Worm (Caenorhabditis elegans): ENCODE results near the gene F16G10.10.
A peak's percentile ranks its signal among the peaks of the same experiment; 100 is the strongest.

The F16G10.10 gene

ce11 chrII:2346672-2347071 is 44.1 kb downstream of the F16G10.10 start, which contains the start of gene F43C11.4:
TSS of gene F43C11.4 (plus strand) at chrII:2346972.
- no peak for TF ChIP-seq ceh-39 (tag; optimal IDR thresholded peaks at IDR 0.05)
- no peak for TF ChIP-seq hlh-1 (tag; optimal IDR thresholded peaks at IDR 0.05)
- TF ChIP-seq pha-4 (tag; optimal IDR thresholded peaks at IDR 0.05), result no peak
- TF ChIP-seq zip-8 (tag; optimal IDR thresholded peaks at IDR 0.05), result no peak
- TF ChIP-seq elt-1 (tag; optimal IDR thresholded peaks at IDR 0.05; ENCODE audit: borderline replicate concordance, insufficient read depth), result no peak
- TF ChIP-seq sem-2 (GFP tag; optimal IDR thresholded peaks at IDR 0.05), result no peak
- no peak for TF ChIP-seq ceh-83 (GFP tag; optimal IDR thresholded peaks at IDR 0.05)
- TF ChIP-seq ces-1 (GFP tag; optimal IDR thresholded peaks at IDR 0.05), result no peak
- no peak for TF ChIP-seq nhr-76 (tag; optimal IDR thresholded peaks at IDR 0.05)
- no peak for TF ChIP-seq unc-39 (tag; optimal IDR thresholded peaks at IDR 0.05)
- TF ChIP-seq nhr-2 (tag; optimal IDR thresholded peaks at IDR 0.05), result no peak
- TF ChIP-seq nhr-237 (tag; optimal IDR thresholded peaks at IDR 0.05), result no peak
- no peak for TF ChIP-seq mls-2 (tag; optimal IDR thresholded peaks at IDR 0.05)
- TF ChIP-seq nhr-28 (tag; optimal IDR thresholded peaks at IDR 0.05), result no peak
- TF ChIP-seq mab-5 (tag; optimal IDR thresholded peaks at IDR 0.05), result no peak
- TF ChIP-seq ham-2 (GFP tag; optimal IDR thresholded peaks at IDR 0.05), result no peak
- no peak for TF ChIP-seq ceh-43 (GFP tag; optimal IDR thresholded peaks at IDR 0.05)
- TF ChIP-seq bed-3 (GFP tag; optimal IDR thresholded peaks at IDR 0.05), result no peak
- TF ChIP-seq mep-1 (tag; optimal IDR thresholded peaks at IDR 0.05), result no peak

DNA sequence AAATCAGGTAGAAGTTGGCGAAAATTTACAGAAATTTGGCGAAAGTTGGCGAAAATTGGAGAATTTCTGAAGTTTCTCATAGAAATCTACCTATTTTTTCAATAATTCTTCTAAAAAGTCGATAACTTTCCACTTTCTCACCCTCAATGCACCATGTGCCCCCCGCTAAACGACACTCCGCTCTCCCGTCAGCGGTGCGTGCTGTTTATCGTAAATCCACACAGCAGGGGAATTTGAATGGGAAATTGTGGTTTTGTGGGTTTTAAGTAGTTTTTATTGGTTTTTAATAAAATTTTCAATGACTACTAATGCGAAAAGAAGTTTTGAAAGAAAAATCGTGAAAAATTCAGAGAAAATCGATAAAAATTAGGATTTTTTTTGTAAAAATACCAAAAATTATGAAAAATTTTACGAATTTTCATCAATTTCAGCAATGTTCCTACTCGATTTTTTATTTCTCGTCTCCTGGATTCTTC is 48.7 kb downstream of the F16G10.10 start, which contains the start of gene F43C11.6:
TSS of gene F43C11.6 (plus strand) at position 426 of the 476 bp plus-strand sequence.
- TF ChIP-seq ceh-39 (tag; optimal IDR thresholded peaks at IDR 0.05) (peak; percentile 26), mls-2 (tag; optimal IDR thresholded peaks at IDR 0.05) (no peak), M03D4.4 (tag; optimal IDR thresholded peaks at IDR 0.05) (no peak), lin-13 (tag; optimal IDR thresholded peaks at IDR 0.05) (peak; percentile 41), blmp-1 (tag; optimal IDR thresholded peaks at IDR 0.05) (no peak), ceh-83 (GFP tag; optimal IDR thresholded peaks at IDR 0.05) (no peak), flh-1 (GFP tag; optimal IDR thresholded peaks at IDR 0.05) (no peak), hlh-1 (tag; optimal IDR thresholded peaks at IDR 0.05) (peak; percentile 13), bed-3 (GFP tag; optimal IDR thresholded peaks at IDR 0.05) (no peak), lsy-2 (tag; optimal IDR thresholded peaks at IDR 0.05) (peak; percentile 20), sptf-1 (tag; optimal IDR thresholded peaks at IDR 0.05) (no peak), snpc-4 (tag; optimal IDR thresholded peaks at IDR 0.05) (no peak), mep-1 (tag; optimal IDR thresholded peaks at IDR 0.05) (peak; percentile 8)

DNA sequence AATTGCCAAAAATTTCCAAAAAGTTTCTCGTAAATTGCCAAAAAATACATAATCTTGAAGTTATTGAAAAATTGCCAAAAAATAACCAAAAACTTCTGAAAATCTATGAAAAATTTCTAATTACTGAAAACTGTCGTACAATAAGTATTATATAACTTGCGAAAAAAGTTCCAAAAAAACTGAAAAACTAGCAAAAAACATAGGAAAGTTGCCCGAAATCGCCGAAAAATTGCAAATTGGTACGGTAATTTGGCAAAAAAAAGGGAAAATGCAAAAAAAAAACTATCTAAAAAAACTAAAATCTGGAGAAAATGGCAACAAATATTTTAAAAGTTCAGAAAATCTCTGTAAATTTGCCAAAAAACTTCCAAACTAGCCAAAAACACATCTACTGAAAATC is 49.3 kb downstream of the F16G10.10 start, which contains the start of gene enri-1:
TSS of gene enri-1 (minus strand) at position 101 of the 400 bp plus-strand sequence.
- TF ChIP-seq nhr-237 (tag; optimal IDR thresholded peaks at IDR 0.05), result no peak
- TF ChIP-seq elt-3 (tag; optimal IDR thresholded peaks at IDR 0.05), result no peak
- TF ChIP-seq nhr-76 (tag; optimal IDR thresholded peaks at IDR 0.05), result no peak
- TF ChIP-seq flh-1 (GFP tag; optimal IDR thresholded peaks at IDR 0.05), result no peak
- TF ChIP-seq tbx-8 (GFP tag; optimal IDR thresholded peaks at IDR 0.05), result no peak
- no peak for TF ChIP-seq pha-4 (tag; optimal IDR thresholded peaks at IDR 0.05)
- no peak for TF ChIP-seq hlh-1 (tag; optimal IDR thresholded peaks at IDR 0.05)
- TF ChIP-seq nhr-28 (tag; optimal IDR thresholded peaks at IDR 0.05), result no peak
- no peak for TF ChIP-seq blmp-1 (tag; optimal IDR thresholded peaks at IDR 0.05)
- TF ChIP-seq ham-2 (GFP tag; optimal IDR thresholded peaks at IDR 0.05), result no peak
- TF ChIP-seq ztf-11 (tag; optimal IDR thresholded peaks at IDR 0.05), result no peak
- no peak for TF ChIP-seq sptf-1 (tag; optimal IDR thresholded peaks at IDR 0.05)
- TF ChIP-seq sem-2 (GFP tag; optimal IDR thresholded peaks at IDR 0.05), result no peak
- no peak for TF ChIP-seq lsy-2 (tag; optimal IDR thresholded peaks at IDR 0.05)
- TF ChIP-seq nhr-12 (tag; optimal IDR thresholded peaks at IDR 0.05), result no peak

DNA sequence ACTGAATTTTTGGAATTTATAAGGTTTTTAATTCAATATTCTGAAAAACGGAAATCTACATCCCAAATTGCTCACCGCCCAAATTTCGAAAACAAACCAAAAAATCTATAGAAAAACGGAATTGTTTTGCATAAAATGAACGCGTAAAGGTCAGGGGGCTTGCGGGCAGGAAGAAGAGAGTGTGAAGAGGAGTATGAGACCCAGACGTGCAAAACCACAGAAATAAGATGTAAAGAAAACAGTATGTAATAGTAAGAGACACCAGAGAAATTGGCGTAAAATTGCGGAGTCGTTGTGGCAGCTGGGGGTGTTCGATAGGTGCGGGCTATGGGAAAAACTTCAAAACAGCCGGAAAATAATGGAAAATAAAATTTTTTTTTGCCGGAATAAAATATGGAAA is 49.8 kb downstream of the F16G10.10 start:
- TF ChIP-seq nhr-76 (tag; optimal IDR thresholded peaks at IDR 0.05) (no peak), ces-1 (GFP tag; optimal IDR thresholded peaks at IDR 0.05) (peak; percentile 26), hlh-1 (tag; optimal IDR thresholded peaks at IDR 0.05) (peak; percentile 37)

Measured in whole organism, mixed stage, embryonic.